Worm (Caenorhabditis elegans): ENCODE results near the gene C06A1.6.

ce11 chrII:10548778-10549671 lies 15.5 kb downstream of the C06A1.6 start:
- TF ChIP-seq nhr-90 (tag; optimal IDR thresholded peaks at IDR 0.05) (peak; percentile 9), hmg-20 (GFP tag; IDR thresholded peaks at IDR 0.05) (no peak), sdz-38 (tag; optimal IDR thresholded peaks at IDR 0.05) (no peak), K12H6.12 (tag; optimal IDR thresholded peaks at IDR 0.05) (peak; percentile 90), ztf-6 (GFP tag; IDR thresholded peaks at IDR 0.05) (peak; percentile 69; the same call in 1 of the 2 replicates), nhr-120 (GFP tag; IDR thresholded peaks at IDR 0.05) (no peak), B0019.2 (GFP tag; conservative IDR thresholded peaks at IDR 0.05) (no peak), fkh-3 (tag; optimal IDR thresholded peaks at IDR 0.05) (no peak), dox-1 (GFP tag; IDR thresholded peaks at IDR 0.05) (peak; percentile 67), lin-54 (GFP tag; optimal IDR thresholded peaks at IDR 0.05) (peak; percentile 65)

Data from whole organism, young adult.